Fruit fly (Drosophila melanogaster): ENCODE results near the gene Sarm.

DNA sequence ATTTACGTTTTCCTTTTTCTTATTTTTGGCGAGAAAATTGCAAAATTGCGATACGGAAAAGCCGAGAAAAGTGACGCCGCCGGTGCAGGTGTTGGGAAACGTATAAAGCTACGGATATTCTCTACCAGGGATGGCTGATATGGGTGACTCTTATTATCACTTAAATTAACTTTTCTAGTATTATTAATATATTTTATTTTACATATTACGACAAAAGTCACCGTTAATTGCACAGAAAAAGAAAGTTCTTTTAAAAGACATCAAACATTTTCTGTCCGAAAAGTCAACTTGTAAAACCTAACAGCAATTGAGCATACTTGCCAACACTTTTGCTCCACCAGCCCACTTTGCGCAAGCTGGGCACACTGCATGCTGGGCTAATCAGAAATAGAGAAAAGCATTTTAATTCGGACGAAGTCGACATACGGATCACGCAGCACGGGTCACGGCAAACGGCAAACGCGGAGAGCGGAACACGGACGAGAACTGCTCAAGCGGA is 64.1 kb downstream of the Sarm start, which contains the start of the genes Cds and Uba2:
- no peak for TF ChIP-seq Sin3A (optimal IDR thresholded peaks at IDR 0.05)
- TF ChIP-seq insv (optimal IDR thresholded peaks at IDR 0.05): no peak
